Fruit fly (Drosophila melanogaster): ENCODE measurements around the gene CanA1.

The CanA1 gene

DNA sequence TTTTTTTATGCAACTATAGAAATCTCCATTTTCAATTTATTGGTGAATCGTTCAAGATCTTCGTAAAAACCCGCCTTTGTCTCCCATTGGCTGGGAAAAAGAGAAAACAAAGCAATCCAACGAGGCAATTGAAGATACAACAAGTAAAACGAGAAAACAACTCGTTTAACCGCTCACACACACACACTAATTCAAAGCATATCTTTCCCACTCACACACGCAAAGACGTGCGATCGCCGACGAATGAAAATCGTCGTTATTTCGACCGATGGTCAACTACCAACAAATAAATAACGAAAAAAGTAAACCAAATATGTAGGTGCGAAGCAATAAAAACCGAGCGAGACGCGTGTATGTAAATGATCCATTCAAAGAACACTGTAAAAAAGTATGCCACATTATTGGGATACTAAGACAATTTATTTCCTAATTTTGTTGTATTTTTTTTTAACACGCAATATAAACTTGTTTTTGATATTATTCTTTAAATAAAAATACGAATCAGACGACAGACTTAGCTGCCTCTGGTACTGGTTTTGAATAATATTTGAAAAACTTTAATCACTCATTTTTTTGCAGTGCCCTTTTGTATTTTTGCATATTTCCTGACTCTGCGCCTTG lies 23.3 kb downstream of the CanA1 start (continued):
- TF ChIP-seq CG2116 (GFP tag; optimal IDR thresholded peaks at IDR 0.05) (no peak), pan (optimal IDR thresholded peaks at IDR 0.05) (no peak), pan (GFP tag; optimal IDR thresholded peaks at IDR 0.05 in 1 of 2, IDR thresholded peaks at IDR 0.05 in 1 of 2) (no peak), CG17568 (GFP tag; optimal IDR thresholded peaks at IDR 0.05) (no peak), CG12155 (GFP tag; optimal IDR thresholded peaks at IDR 0.05) (no peak), H2.0 (GFP tag; IDR thresholded peaks at IDR 0.05) (no peak), CG5245 (GFP tag; optimal IDR thresholded peaks at IDR 0.05) (no peak), ci (GFP tag; IDR thresholded peaks at IDR 0.05) (no peak), bigmax (GFP tag; optimal IDR thresholded peaks at IDR 0.05) (no peak), ac (GFP tag; optimal IDR thresholded peaks at IDR 0.05) (no peak), psq (GFP tag; optimal IDR thresholded peaks at IDR 0.05) (no peak), ewg (GFP tag; optimal IDR thresholded peaks at IDR 0.05) (no peak), CG15696 (tag; optimal IDR thresholded peaks at IDR 0.05) (no peak), ab (GFP tag; optimal IDR thresholded peaks at IDR 0.05) (no peak), CG8281 (tag; optimal IDR thresholded peaks at IDR 0.05) (no peak), otp (GFP tag; IDR thresholded peaks at IDR 0.05) (no peak), CG18011 (GFP tag; optimal IDR thresholded peaks at IDR 0.05) (no peak), inv (GFP tag; IDR thresholded peaks at IDR 0.05; ENCODE audit: partially characterized antibody) (no peak), CoRest (tag; optimal IDR thresholded peaks at IDR 0.05) (peak; percentile 1), Mes4 (GFP tag; optimal IDR thresholded peaks at IDR 0.05) (no peak), pfk (GFP tag; optimal IDR thresholded peaks at IDR 0.05) (no peak), Hmr (GFP tag; optimal IDR thresholded peaks at IDR 0.05) (no peak), CG2199 (GFP tag; IDR thresholded peaks at IDR 0.05) (no peak), Nf-YA (GFP tag; IDR thresholded peaks at IDR 0.05) (peak; percentile 89), disco-r (GFP tag; optimal IDR thresholded peaks at IDR 0.05) (no peak), CG12219 (GFP tag; optimal IDR thresholded peaks at IDR 0.05) (no peak), oc (tag; optimal IDR thresholded peaks at IDR 0.05) (no peak), nom (GFP tag; optimal IDR thresholded peaks at IDR 0.05) (peak; percentile 94), sima (GFP tag; optimal IDR thresholded peaks at IDR 0.05) (no peak), ftz-f1 (GFP tag; optimal IDR thresholded peaks at IDR 0.05) (no peak), NC2β (GFP tag; optimal IDR thresholded peaks at IDR 0.05) (no peak), Meics (GFP tag; optimal IDR thresholded peaks at IDR 0.05) (no peak), HLH54F (GFP tag; optimal IDR thresholded peaks at IDR 0.05) (no peak), CG11723 (GFP tag; optimal IDR thresholded peaks at IDR 0.05) (no peak), CG9215 (GFP tag; IDR thresholded peaks at IDR 0.05) (no peak), Rfx (GFP tag; IDR thresholded peaks at IDR 0.05) (no peak), jing (GFP tag; optimal IDR thresholded peaks at IDR 0.05) (no peak), aop (GFP tag; IDR thresholded peaks at IDR 0.05) (no peak), croc (GFP tag; conservative IDR thresholded peaks at IDR 0.05) (no peak), lov (optimal IDR thresholded peaks at IDR 0.05) (no peak), lov (GFP tag; IDR thresholded peaks at IDR 0.05) (no peak), CG34376 (GFP tag; optimal IDR thresholded peaks at IDR 0.05) (no peak), tx (GFP tag; optimal IDR thresholded peaks at IDR 0.05) (no peak), CG12659 (GFP tag; optimal IDR thresholded peaks at IDR 0.05) (peak; percentile 5), bab2 (GFP tag; optimal IDR thresholded peaks at IDR 0.05) (no peak), Rx (GFP tag; IDR thresholded peaks at IDR 0.05) (no peak), CG9932 (GFP tag; IDR thresholded peaks at IDR 0.05) (no peak), pzg (GFP tag; optimal IDR thresholded peaks at IDR 0.05) (no peak), CG13775 (GFP tag; optimal IDR thresholded peaks at IDR 0.05) (peak; percentile 28), unc-4 (GFP tag; IDR thresholded peaks at IDR 0.05; ENCODE audit: partially characterized antibody) (no peak), CG10321 (GFP tag; IDR thresholded peaks at IDR 0.05) (no peak)

All from whole organism, embryonic.